Fruit fly (Drosophila melanogaster) whole organism, pupa: Measurements from ENCODE around the gene CG14990.

ENCODE experiments used
- CG13204 ChIP-seq: fragments of 200-800 bp; sonication (Bioruptor generic); optimal IDR thresholded peaks from 2 replicates; lab custom pipeline; 2018; ENCODE audit warnings: missing biosample characterization, mild to moderate bottlenecking, missing genetic modification characterization, moderate library complexity
- CG14655 ChIP-seq: fragments of 200-800 bp; sonication (Bioruptor generic); optimal IDR thresholded peaks from 3 replicates; lab custom pipeline; 2017; ENCODE audit warnings: mild to moderate bottlenecking, missing biosample characterization, missing genetic modification reagents, missing genetic modification characterization
- CG32121 ChIP-seq: fragments of 200-800 bp; sonication (Bioruptor generic); IDR thresholded peaks from 2 replicates; pipeline ENCODE4 v1.3.6; 2022; ENCODE audit warnings: missing biosample characterization, missing genetic modification characterization
- CG4496 ChIP-seq: fragments of 200-800 bp; sonication (Bioruptor generic); IDR thresholded peaks from 3 replicates; pipeline ENCODE4 v1.3.6; 2022; ENCODE audit warnings: missing biosample characterization, missing genetic modification characterization
- CG9948 ChIP-seq: fragments of 200-800 bp; sonication (Bioruptor generic); optimal IDR thresholded peaks from 2 replicates; lab custom pipeline; 2018; ENCODE audit warnings: missing biosample characterization, mild to moderate bottlenecking, missing genetic modification characterization, moderate library complexity
- EcR ChIP-seq: fragments of 200-800 bp; sonication (Bioruptor generic); optimal IDR thresholded peaks from 3 replicates; lab custom pipeline; 2019; ENCODE audit warnings: missing biosample characterization, missing genetic modification characterization, mild to moderate bottlenecking, moderate library complexity, missing genetic modification reagents
- Ets98B ChIP-seq: fragments of 200-800 bp; sonication (Bioruptor generic); IDR thresholded peaks from 2 replicates; pipeline ENCODE4 v1.3.6; 2022; ENCODE audit warnings: missing biosample characterization, missing genetic modification characterization
- Snoo ChIP-seq: fragments of 200-800 bp; sonication (Bioruptor generic); optimal IDR thresholded peaks from 3 replicates; lab custom pipeline; 2017; ENCODE audit warnings: missing biosample characterization, mild to moderate bottlenecking, missing genetic modification characterization, inconsistent platforms
- fd96Ca ChIP-seq: fragments of 200-800 bp; sonication (Bioruptor generic); IDR thresholded peaks from 3 replicates; pipeline ENCODE4 v1.3.6; 2022; ENCODE audit warnings: missing biosample characterization, missing genetic modification characterization
- rn ChIP-seq: fragments of 200-800 bp; sonication (Bioruptor generic); IDR thresholded peaks from 2 replicates; pipeline ENCODE4 v1.3.6; 2022; ENCODE audit warnings: missing biosample characterization, missing genetic modification characterization

DNA sequence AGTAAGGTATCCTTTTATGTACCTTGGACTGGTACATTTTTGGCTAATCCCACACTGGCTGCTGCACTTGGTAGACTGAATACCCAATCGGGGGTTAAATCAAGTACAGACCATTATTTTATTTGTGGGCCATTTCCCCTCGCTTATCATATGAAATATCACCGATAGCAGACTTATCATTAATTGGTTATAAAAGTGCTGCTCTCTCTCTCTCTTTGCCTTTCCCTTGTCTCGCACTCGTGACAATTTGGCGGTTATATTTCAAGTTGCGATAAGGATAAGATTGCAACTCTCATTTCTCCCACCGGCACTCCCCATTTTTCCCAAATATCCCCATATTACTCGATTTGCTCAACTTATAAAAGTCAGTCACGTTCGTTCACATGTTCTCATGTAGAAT lies 22.7 kb downstream of the CG14990 start:
- TF ChIP-seq Ets98B (GFP tag; lab: Robert Waterston, UW) (no peak), fd96Ca (GFP tag; lab: Robert Waterston, UW) (no peak), CG13204 (GFP tag; lab: Kevin White, UChicago) (no peak), CG4496 (GFP tag; lab: Robert Waterston, UW) (no peak), rn (GFP tag; lab: Robert Waterston, UW) (no peak), CG14655 (GFP tag; lab: Kevin White, UChicago) (no peak), EcR (GFP tag; lab: Kevin White, UChicago) (no peak), CG32121 (GFP tag; lab: Robert Waterston, UW) (no peak), CG9948 (no peak), Snoo (no peak)
